Worm (Caenorhabditis elegans): Measurements from ENCODE around the gene cex-1.

ce11 chrII:5494405-5494804 is 46.9 kb downstream of the cex-1 start, which contains the start of gene F12A10.6:
- TF ChIP-seq elt-1 (tag; optimal IDR thresholded peaks at IDR 0.05; ENCODE audit: borderline replicate concordance, insufficient read depth) (no peak), lin-13 (tag; optimal IDR thresholded peaks at IDR 0.05) (no peak), mab-5 (tag; optimal IDR thresholded peaks at IDR 0.05) (no peak), nhr-28 (tag; optimal IDR thresholded peaks at IDR 0.05) (no peak), unc-62 (GFP tag; optimal IDR thresholded peaks at IDR 0.05) (no peak)
